Fruit fly (Drosophila melanogaster) whole organism, embryonic: Measurements from ENCODE around the gene tbrd-1.

Experiments used
- Aef1 ChIP-seq: fragments of 200-800 bp; sonication (Bioruptor generic); IDR thresholded peaks from 3 replicates; pipeline ENCODE4 v1.3.6; 2022; ENCODE audit warnings: missing biosample characterization, missing genetic modification characterization
- Antp ChIP-seq: fragments of 200-800 bp; sonication (Bioruptor generic); optimal IDR thresholded peaks from 3 replicates; lab custom pipeline; 2016; ENCODE audit warnings: missing biosample characterization, missing genetic modification characterization
- CG10462 ChIP-seq: fragments of 200-800 bp; sonication (Bioruptor generic); optimal IDR thresholded peaks from 2 replicates; lab custom pipeline; 2016; ENCODE audit warnings: missing biosample characterization, missing genetic modification characterization
- CG12104 ChIP-seq: fragments of 200-800 bp; sonication (Bioruptor generic); optimal IDR thresholded peaks from 3 replicates; lab custom pipeline; 2016; ENCODE audit warnings: missing biosample characterization, missing genetic modification characterization
- CG13123 ChIP-seq: fragments of 200-800 bp; sonication (Bioruptor generic); optimal IDR thresholded peaks from 2 replicates; lab custom pipeline; 2016; ENCODE audit warnings: missing biosample characterization, missing genetic modification characterization
- CG13894 ChIP-seq: fragments of 200-800 bp; sonication (Bioruptor generic); optimal IDR thresholded peaks from 3 replicates; lab custom pipeline; 2018; ENCODE audit warnings: missing biosample characterization, mild to moderate bottlenecking, missing genetic modification characterization, moderate library complexity
- CG14014 ChIP-seq: fragments of 200-800 bp; sonication (Bioruptor generic); IDR thresholded peaks from 2 replicates; pipeline ENCODE4 v1.3.6; 2022; ENCODE audit warnings: missing biosample characterization, missing genetic modification characterization
- CG17385 ChIP-seq: fragments of 200-800 bp; sonication (Bioruptor generic); optimal IDR thresholded peaks from 3 replicates; lab custom pipeline; 2018; ENCODE audit warnings: missing biosample characterization, mild to moderate bottlenecking, missing genetic modification characterization
- CG17612 ChIP-seq: fragments of 200-800 bp; sonication (Bioruptor generic); IDR thresholded peaks from 2 replicates; pipeline ENCODE4 v1.3.6; 2022; ENCODE audit warnings: missing biosample characterization, missing genetic modification characterization
- CG31441 ChIP-seq: fragments of 200-800 bp; sonication (Bioruptor generic); IDR thresholded peaks from 2 replicates; pipeline ENCODE4 v1.3.6; 2022; ENCODE audit warnings: missing biosample characterization, missing genetic modification characterization
- CG3995 ChIP-seq: fragments of 200-800 bp; sonication (Bioruptor generic); optimal IDR thresholded peaks from 3 replicates; lab custom pipeline; 2016; ENCODE audit warnings: missing biosample characterization, missing genetic modification characterization
- CG42726 ChIP-seq: fragments of 200-800 bp; sonication (Bioruptor generic); IDR thresholded peaks from 2 replicates; pipeline ENCODE4 v1.3.6; 2022; ENCODE audit warnings: missing biosample characterization, missing genetic modification characterization; ENCODE audit not compliant: partially characterized antibody
- CG5245 ChIP-seq: fragments of 200-800 bp; sonication (Bioruptor generic); optimal IDR thresholded peaks from 3 replicates; lab custom pipeline; 2016; ENCODE audit warnings: missing biosample characterization, missing genetic modification characterization
- CG6272 ChIP-seq: fragments of 200-800 bp; sonication (Bioruptor generic); IDR thresholded peaks from 2 replicates; pipeline ENCODE4 v1.3.6; 2022; ENCODE audit warnings: missing biosample characterization, missing genetic modification characterization
- CG7745 ChIP-seq: fragments of 200-800 bp; sonication (Bioruptor generic); optimal IDR thresholded peaks from 2 replicates; lab custom pipeline; 2018; ENCODE audit warnings: missing biosample characterization, mild to moderate bottlenecking, missing genetic modification characterization, moderate library complexity
- CG7839 ChIP-seq: fragments of 200-800 bp; sonication (Bioruptor generic); optimal IDR thresholded peaks from 3 replicates; lab custom pipeline; 2018; ENCODE audit warnings: missing biosample characterization, mild to moderate bottlenecking, missing genetic modification characterization, moderate library complexity
- CG8089 ChIP-seq: fragments of 200-800 bp; sonication (Bioruptor generic); optimal IDR thresholded peaks from 3 replicates; lab custom pipeline; 2016; ENCODE audit warnings: missing biosample characterization, missing genetic modification characterization
- CG8388 ChIP-seq: fragments of 200-800 bp; sonication (Bioruptor generic); optimal IDR thresholded peaks from 2 replicates; lab custom pipeline; 2019; ENCODE audit warnings: missing biosample characterization, mild to moderate bottlenecking, missing genetic modification characterization, moderate library complexity
- CG8944 ChIP-seq: fragments of 200-800 bp; sonication (Bioruptor generic); optimal IDR thresholded peaks from 3 replicates; lab custom pipeline; 2016; ENCODE audit warnings: missing biosample characterization, missing genetic modification characterization
- Dfd ChIP-seq, 2 experiments: fragments of >200 bp; optimal IDR thresholded peaks; 2 replicates each; lab custom pipeline; 2017; ENCODE audit warnings: missing biosample characterization in 2 of 2, missing genetic modification characterization in 2 of 2
- Ets65A ChIP-seq: fragments of 200-800 bp; sonication (Bioruptor generic); peaks from one replicate; lab custom pipeline; 2016; ENCODE audit warnings: missing biosample characterization, missing genetic modification characterization
- GATAe ChIP-seq: fragments of 200-800 bp; sonication (Bioruptor generic); conservative IDR thresholded peaks from 2 replicates; pipeline ENCODE4 v1.3.6; 2022; ENCODE audit warnings: missing biosample characterization, missing genetic modification characterization
- Gug ChIP-seq: fragments of 200-800 bp; sonication (Bioruptor generic); IDR thresholded peaks from 4 replicates; pipeline ENCODE4 v1.3.6; 2022; ENCODE audit warnings: missing biosample characterization, missing genetic modification characterization
- Hand ChIP-seq: fragments of 200-800 bp; sonication (Bioruptor generic); optimal IDR thresholded peaks from 2 replicates; lab custom pipeline; 2017; ENCODE audit warnings: mild to moderate bottlenecking, missing biosample characterization, missing genetic modification reagents, missing genetic modification characterization
- Hr51 ChIP-seq, 2 experiments: fragments of 200-800 bp; sonication (Bioruptor generic); optimal IDR thresholded peaks; 2 replicates in 1 of 2; 3 replicates in 1 of 2; lab custom pipeline; 2016 to 2018; ENCODE audit warnings: missing biosample characterization in 2 of 2, missing genetic modification characterization in 2 of 2, mild to moderate bottlenecking in 1 of 2, moderate library complexity in 1 of 2
- Jarid2 ChIP-seq: fragments of 200-800 bp; sonication (Bioruptor generic); optimal IDR thresholded peaks from 3 replicates; lab custom pipeline; 2017; ENCODE audit warnings: mild to moderate bottlenecking, missing biosample characterization, missing genetic modification reagents, missing genetic modification characterization
- Nf-YA ChIP-seq: fragments of 200-800 bp; sonication (Bioruptor generic); IDR thresholded peaks from 2 replicates; pipeline ENCODE4 v1.3.6; 2022; ENCODE audit warnings: missing biosample characterization, missing genetic modification characterization
- Nf-YC ChIP-seq: fragments of 200-800 bp; optimal IDR thresholded peaks from 3 replicates; lab custom pipeline; 2019; ENCODE audit warnings: missing biosample characterization, mild to moderate bottlenecking, missing genetic modification characterization, moderate library complexity
- Oli ChIP-seq: fragments of 200-800 bp; sonication (Bioruptor generic); optimal IDR thresholded peaks from 2 replicates; lab custom pipeline; 2018; ENCODE audit warnings: missing biosample characterization, mild to moderate bottlenecking, missing genetic modification characterization, moderate library complexity
- Pdp1 ChIP-seq, 2 experiments: fragments of 200-800 bp; sonication (Bioruptor generic); optimal IDR thresholded peaks; 3 replicates each; lab custom pipeline; 2016; ENCODE audit warnings: missing biosample characterization in 2 of 2, missing genetic modification characterization in 2 of 2, mild to moderate bottlenecking in 1 of 2, moderate library complexity in 1 of 2
- ab ChIP-seq: fragments of 200-800 bp; sonication (Bioruptor generic); optimal IDR thresholded peaks from 2 replicates; lab custom pipeline; 2016; ENCODE audit warnings: missing biosample characterization, missing genetic modification characterization
- bbx ChIP-seq: fragments of 200-800 bp; sonication (Bioruptor generic); IDR thresholded peaks from 2 replicates; pipeline ENCODE4 v1.3.6; 2022; ENCODE audit warnings: missing biosample characterization, missing genetic modification characterization; ENCODE audit not compliant: partially characterized antibody
- caup ChIP-seq: fragments of 200-800 bp; sonication (Bioruptor generic); optimal IDR thresholded peaks from 3 replicates; lab custom pipeline; 2017; ENCODE audit warnings: missing biosample characterization, mild to moderate bottlenecking, missing genetic modification characterization, moderate library complexity; ENCODE audit not compliant: severe bottlenecking
- cg ChIP-seq: fragments of 200-800 bp; sonication (Bioruptor generic); optimal IDR thresholded peaks from 3 replicates; lab custom pipeline; 2019; ENCODE audit warnings: missing biosample characterization, mild to moderate bottlenecking, missing genetic modification characterization, moderate library complexity
- crp ChIP-seq, 2 experiments: fragments of 200-800 bp; sonication (Bioruptor generic); optimal IDR thresholded peaks; 2 replicates in 1 of 2; 3 replicates in 1 of 2; lab custom pipeline; 2017; ENCODE audit warnings: missing biosample characterization in 2 of 2, missing genetic modification characterization in 2 of 2, mild to moderate bottlenecking in 1 of 2, moderate library complexity in 1 of 2
- danr ChIP-seq: fragments of 200-800 bp; sonication (Bioruptor generic); IDR thresholded peaks from 2 replicates; pipeline ENCODE4 v1.3.6; 2022; ENCODE audit warnings: missing biosample characterization, missing genetic modification characterization
- en ChIP-seq: fragments of 200-800 bp; sonication (Bioruptor generic); optimal IDR thresholded peaks from 2 replicates; lab custom pipeline; 2016; ENCODE audit warnings: missing biosample characterization, missing genetic modification characterization
- esg ChIP-seq: fragments of 200-800 bp; sonication (Bioruptor generic); conservative IDR thresholded peaks from 2 replicates; pipeline ENCODE4 v1.3.6; 2022; ENCODE audit warnings: missing biosample characterization, missing genetic modification characterization
- fd64A ChIP-seq: fragments of 200-800 bp; sonication (Bioruptor generic); optimal IDR thresholded peaks from 3 replicates; lab custom pipeline; 2018; ENCODE audit warnings: missing biosample characterization, mild to moderate bottlenecking, missing genetic modification characterization
- gce ChIP-seq: fragments of 200-800 bp; sonication (Bioruptor generic); IDR thresholded peaks from 3 replicates; pipeline ENCODE4 v1.3.6; 2022; ENCODE audit warnings: missing biosample characterization, missing genetic modification characterization
- gt ChIP-seq: fragments of 200-800 bp; sonication (Bioruptor generic); IDR thresholded peaks from 2 replicates; pipeline ENCODE4 v1.3.6; 2022; ENCODE audit warnings: missing biosample characterization, missing genetic modification characterization
- kah ChIP-seq: fragments of 200-800 bp; sonication (Bioruptor generic); optimal IDR thresholded peaks from 2 replicates; lab custom pipeline; 2018; ENCODE audit warnings: missing biosample characterization, mild to moderate bottlenecking, missing genetic modification characterization
- kay ChIP-seq: fragments of 200-800 bp; sonication (Bioruptor generic); optimal IDR thresholded peaks from 2 replicates; lab custom pipeline; 2016; ENCODE audit warnings: missing biosample characterization, missing genetic modification characterization
- kni ChIP-seq: fragments of 200-800 bp; sonication (Bioruptor generic); optimal IDR thresholded peaks from 3 replicates; lab custom pipeline; 2017; ENCODE audit warnings: mild to moderate bottlenecking, missing biosample characterization, missing genetic modification reagents, missing genetic modification characterization
- oc ChIP-seq: fragments of 200-800 bp; sonication (Bioruptor generic); optimal IDR thresholded peaks from 2 replicates; lab custom pipeline; 2018; ENCODE audit warnings: missing biosample characterization, mild to moderate bottlenecking, missing genetic modification characterization, moderate library complexity
- pb ChIP-seq: fragments of 200-800 bp; sonication (Bioruptor generic); optimal IDR thresholded peaks from 3 replicates; lab custom pipeline; 2016; ENCODE audit warnings: missing biosample characterization, missing genetic modification characterization
- unc-4 ChIP-seq: fragments of 200-800 bp; sonication (Bioruptor generic); IDR thresholded peaks from 2 replicates; pipeline ENCODE4 v1.3.6; 2022; ENCODE audit warnings: missing biosample characterization, missing genetic modification characterization; ENCODE audit not compliant: partially characterized antibody
- wek ChIP-seq: fragments of 200-800 bp; sonication (Bioruptor generic); optimal IDR thresholded peaks from 3 replicates; lab custom pipeline; 2018; ENCODE audit warnings: missing biosample characterization, mild to moderate bottlenecking, missing genetic modification characterization, moderate library complexity

tbrd-1 gene

dm6 chr3R:23888273-23889220, 4.8 kb downstream of the tbrd-1 start:
- TF ChIP-seq pb (GFP tag; lab: Kevin White, UChicago) (no peak), Hand (GFP tag; lab: Kevin White, UChicago) (no peak), CG12104 (GFP tag; lab: Kevin White, UChicago) (no peak), CG8089 (no peak), CG8388 (peak; percentile 3), CG31441 (GFP tag; lab: Robert Waterston, UW) (0 out of 2 replicates have a peak, but pooled peaks have one; percentile 13), CG8944 (GFP tag; lab: Kevin White, UChicago) (no peak), CG17385 (GFP tag; lab: Kevin White, UChicago) (peak; percentile 29), gce (GFP tag; lab: Robert Waterston, UW) (no peak), Dfd (GFP tag; optimal IDR thresholded peaks at IDR 0.05; lab: Kevin White, UChicago) (no peak), en (GFP tag; lab: Kevin White, UChicago) (peak; percentile 8), GATAe (GFP tag; lab: Robert Waterston, UW) (no peak), caup (GFP tag; lab: Kevin White, UChicago) (no peak), CG7745 (no peak), kni (GFP tag; lab: Kevin White, UChicago) (no peak), CG7839 (tag; lab: Kevin White, UChicago) (peak; percentile 30), Hr51 (GFP tag; optimal IDR thresholded peaks at IDR 0.05; lab: Kevin White, UChicago) (peak in 1 of 2 experiments; percentile 30), CG14014 (no peak), esg (no peak), fd64A (GFP tag; lab: Kevin White, UChicago) (no peak), Jarid2 (GFP tag; lab: Kevin White, UChicago) (no peak), ab (GFP tag; lab: Kevin White, UChicago) (no peak), gt (no peak), bbx (GFP tag; lab: Robert Waterston, UW) (no peak), Nf-YC (tag; lab: Kevin White, UChicago) (no peak), CG17612 (GFP tag; lab: Robert Waterston, UW) (no peak), CG6272 (no peak), Pdp1 (GFP tag; optimal IDR thresholded peaks at IDR 0.05; lab: Kevin White, UChicago) (peak in 1 of 2 experiments; percentile 11), unc-4 (GFP tag; lab: Robert Waterston, UW) (no peak), wek (GFP tag; lab: Kevin White, UChicago) (peak; percentile 41), cg (no peak), Ets65A (GFP tag; lab: Kevin White, UChicago) (no peak), CG13894 (tag; lab: Kevin White, UChicago) (no peak), CG5245 (GFP tag; lab: Kevin White, UChicago) (no peak), CG13123 (GFP tag; lab: Kevin White, UChicago) (no peak), CG3995 (GFP tag; lab: Kevin White, UChicago) (no peak), Aef1 (GFP tag; lab: Robert Waterston, UW) (0 out of 3 replicates have a peak, but pooled peaks have one; percentile 14), Oli (peak; percentile 48), danr (GFP tag; lab: Robert Waterston, UW) (no peak), kah (GFP tag; lab: Kevin White, UChicago) (no peak), kay (GFP tag; lab: Kevin White, UChicago) (no peak), oc (tag; lab: Kevin White, UChicago) (no peak), Gug (GFP tag; lab: Robert Waterston, UW) (no peak), crp (GFP tag; optimal IDR thresholded peaks at IDR 0.05; lab: Kevin White, UChicago) (no peak), CG42726 (GFP tag; lab: Robert Waterston, UW) (no peak), CG10462 (GFP tag; lab: Kevin White, UChicago) (no peak), Antp (no peak), Nf-YA (no peak)
